Fruit fly (Drosophila melanogaster): ENCODE data around the gene Vha26.

Vha26 gene

dm6 chr3R:5570635-5571436 lies 20.7 kb upstream of the Vha26 start, which contains the start of gene CRMP (continued):
- TF ChIP-seq Fer2 (tag; optimal IDR thresholded peaks at IDR 0.05) (no peak), da (GFP tag; optimal IDR thresholded peaks at IDR 0.05) (no peak), crp (GFP tag; optimal IDR thresholded peaks at IDR 0.05) (peak in 1 of 2 experiments; percentile 60), kni (GFP tag; optimal IDR thresholded peaks at IDR 0.05) (no peak), Doc2 (GFP tag; IDR thresholded peaks at IDR 0.05) (no peak), NK7.1 (GFP tag; optimal IDR thresholded peaks at IDR 0.05) (no peak), dmrt99B (tag; optimal IDR thresholded peaks at IDR 0.05) (no peak), Dref (GFP tag; IDR thresholded peaks at IDR 0.05) (no peak), CG1024 (GFP tag; IDR thresholded peaks at IDR 0.05) (no peak), Ets97D (GFP tag; optimal IDR thresholded peaks at IDR 0.05) (no peak), emc (GFP tag; optimal IDR thresholded peaks at IDR 0.05) (no peak), Gsc (GFP tag; IDR thresholded peaks at IDR 0.05) (no peak), Atf-2 (GFP tag; optimal IDR thresholded peaks at IDR 0.05) (no peak), inv (GFP tag; IDR thresholded peaks at IDR 0.05; ENCODE audit: partially characterized antibody) (no peak), caup (GFP tag; optimal IDR thresholded peaks at IDR 0.05; ENCODE audit: severe bottlenecking) (no peak), sob (GFP tag; IDR thresholded peaks at IDR 0.05) (no peak), YL-1 (GFP tag; optimal IDR thresholded peaks at IDR 0.05) (peak; percentile 69), CG30431 (GFP tag; optimal IDR thresholded peaks at IDR 0.05) (no peak), Dip2 (GFP tag; IDR thresholded peaks at IDR 0.05) (no peak), CG7745 (tag; optimal IDR thresholded peaks at IDR 0.05) (no peak), jumu (GFP tag; optimal IDR thresholded peaks at IDR 0.05) (no peak), Dek (tag; optimal IDR thresholded peaks at IDR 0.05) (no peak), CG4328 (GFP tag; optimal IDR thresholded peaks at IDR 0.05) (no peak), CG13424 (tag; optimal IDR thresholded peaks at IDR 0.05) (no peak), CG3838 (GFP tag; optimal IDR thresholded peaks at IDR 0.05) (no peak), CG31441 (GFP tag; IDR thresholded peaks at IDR 0.05) (no peak), Sin3A (optimal IDR thresholded peaks at IDR 0.05) (no peak), CG3847 (GFP tag; IDR thresholded peaks at IDR 0.05) (no peak), CG6683 (GFP tag; optimal IDR thresholded peaks at IDR 0.05) (no peak), Hsf (GFP tag; optimal IDR thresholded peaks at IDR 0.05) (no peak), sens-2 (GFP tag; IDR thresholded peaks at IDR 0.05) (no peak), Fer3 (tag; optimal IDR thresholded peaks at IDR 0.05) (no peak), bsh (GFP tag; optimal IDR thresholded peaks at IDR 0.05) (peak in 1 of 2 experiments; percentile 28), Myb (GFP tag; optimal IDR thresholded peaks at IDR 0.05) (peak; percentile 60), HLHmδ (GFP tag; optimal IDR thresholded peaks at IDR 0.05) (no peak), seq (GFP tag; IDR thresholded peaks at IDR 0.05) (no peak), fd64A (GFP tag; optimal IDR thresholded peaks at IDR 0.05) (no peak), NC2β (GFP tag; optimal IDR thresholded peaks at IDR 0.05) (no peak), Blimp-1 (GFP tag; optimal IDR thresholded peaks at IDR 0.05) (no peak), mld (GFP tag; IDR thresholded peaks at IDR 0.05; ENCODE audit: partially characterized antibody) (no peak), CG34376 (GFP tag; optimal IDR thresholded peaks at IDR 0.05) (peak; percentile 43), CG8478 (optimal IDR thresholded peaks at IDR 0.05) (no peak), aop (GFP tag; IDR thresholded peaks at IDR 0.05) (no peak), CG43689 (GFP tag; IDR thresholded peaks at IDR 0.05) (no peak)

Data from whole organism, embryonic.